Fruit fly (Drosophila melanogaster): ENCODE results near the gene MTA1-like.

MTA1-like gene

dm6 chr3R:5613114-5613443 lies 35.5 kb downstream of the MTA1-like start, which contains the start of gene Atu (continued):
- TF ChIP-seq Sox14 (GFP tag; optimal IDR thresholded peaks at IDR 0.05) (peak; percentile 55), Blimp-1 (GFP tag; optimal IDR thresholded peaks at IDR 0.05) (no peak), eg (GFP tag; IDR thresholded peaks at IDR 0.05) (no peak), CG6854 (GFP tag; optimal IDR thresholded peaks at IDR 0.05) (no peak), CG10631 (GFP tag; optimal IDR thresholded peaks at IDR 0.05) (no peak), CG7368 (GFP tag; optimal IDR thresholded peaks at IDR 0.05) (no peak), CG9139 (GFP tag; optimal IDR thresholded peaks at IDR 0.05) (no peak), OdsH (GFP tag; optimal IDR thresholded peaks at IDR 0.05) (no peak), Ets96B (tag; optimal IDR thresholded peaks at IDR 0.05) (no peak), achi (GFP tag; optimal IDR thresholded peaks at IDR 0.05) (peak; percentile 11), pdm3 (GFP tag; optimal IDR thresholded peaks at IDR 0.05) (no peak), CG8319 (GFP tag; optimal IDR thresholded peaks at IDR 0.05) (no peak), CG1621 (tag; optimal IDR thresholded peaks at IDR 0.05) (no peak), Eip78C (GFP tag) (no peak), CG3032 (tag; optimal IDR thresholded peaks at IDR 0.05) (no peak), lz (GFP tag; optimal IDR thresholded peaks at IDR 0.05) (peak; percentile 29), CG10669 (GFP tag; optimal IDR thresholded peaks at IDR 0.05) (no peak), Gug (GFP tag; IDR thresholded peaks at IDR 0.05) (no peak), fkh (GFP tag; optimal IDR thresholded peaks at IDR 0.05) (peak; percentile 86), acj6 (GFP tag; optimal IDR thresholded peaks at IDR 0.05) (no peak)

- peak; percentile 31 for TF ChIP-seq vri (GFP tag; optimal IDR thresholded peaks at IDR 0.05)
- no peak for TF ChIP-seq CG6792 (GFP tag; optimal IDR thresholded peaks at IDR 0.05)
- TF ChIP-seq Eip93F (GFP tag; optimal IDR thresholded peaks at IDR 0.05) = no peak
- TF ChIP-seq CG34406 (GFP tag; optimal IDR thresholded peaks at IDR 0.05) = no peak
- TF ChIP-seq CG11294 (GFP tag; IDR thresholded peaks at IDR 0.05) = no peak
- TF ChIP-seq dac (GFP tag; optimal IDR thresholded peaks at IDR 0.05) = no peak
- no peak for TF ChIP-seq Met (GFP tag; optimal IDR thresholded peaks at IDR 0.05)
- no peak for TF ChIP-seq Ets21C (GFP tag; optimal IDR thresholded peaks at IDR 0.05)
- TF ChIP-seq Ets96B (tag; optimal IDR thresholded peaks at IDR 0.05) = no peak
- TF ChIP-seq CG15336 (GFP tag; IDR thresholded peaks at IDR 0.05) = no peak
- TF ChIP-seq Sox102F (GFP tag; optimal IDR thresholded peaks at IDR 0.05) = no peak
- TF ChIP-seq CG11902 (GFP tag; optimal IDR thresholded peaks at IDR 0.05) = no peak
- no peak for TF ChIP-seq topi (GFP tag; optimal IDR thresholded peaks at IDR 0.05)
- TF ChIP-seq OdsH (GFP tag; optimal IDR thresholded peaks at IDR 0.05) = no peak
- peak; percentile 28 for TF ChIP-seq fd85E (GFP tag; optimal IDR thresholded peaks at IDR 0.05)
- no peak for TF ChIP-seq Smox (GFP tag; optimal IDR thresholded peaks at IDR 0.05)
- no peak for TF ChIP-seq CG6163 (GFP tag; IDR thresholded peaks at IDR 0.05)
- no peak for TF ChIP-seq eg (GFP tag; IDR thresholded peaks at IDR 0.05)
- TF ChIP-seq CG8319 (GFP tag; optimal IDR thresholded peaks at IDR 0.05) = no peak
- TF ChIP-seq CG11762 (GFP tag; optimal IDR thresholded peaks at IDR 0.05; ENCODE audit: insufficient read depth) = no peak
- peak; percentile 67 for TF ChIP-seq Sox14 (GFP tag; optimal IDR thresholded peaks at IDR 0.05)
- peak; percentile 48 for TF ChIP-seq Eip78C (GFP tag)
- TF ChIP-seq Hr4 (GFP tag; optimal IDR thresholded peaks at IDR 0.05) = no peak
- TF ChIP-seq Hr38 (GFP tag; optimal IDR thresholded peaks at IDR 0.05) = no peak
- TF ChIP-seq acj6 (GFP tag; optimal IDR thresholded peaks at IDR 0.05) = no peak
- TF ChIP-seq svp (GFP tag) = peak; percentile 86
- TF ChIP-seq CG3032 (tag; optimal IDR thresholded peaks at IDR 0.05) = no peak
- TF ChIP-seq Blimp-1 (GFP tag; optimal IDR thresholded peaks at IDR 0.05) = no peak
- TF ChIP-seq Gug (GFP tag; IDR thresholded peaks at IDR 0.05) = no peak
- no peak for TF ChIP-seq CG32006 (GFP tag; optimal IDR thresholded peaks at IDR 0.05)
- TF ChIP-seq CG10631 (GFP tag; optimal IDR thresholded peaks at IDR 0.05) = no peak
- no peak for TF ChIP-seq CG6808 (GFP tag; optimal IDR thresholded peaks at IDR 0.05)
- TF ChIP-seq CG9139 (GFP tag; optimal IDR thresholded peaks at IDR 0.05) = peak; percentile 54
- no peak for TF ChIP-seq salr (GFP tag; optimal IDR thresholded peaks at IDR 0.05)
- peak; percentile 33 to 38 for TF ChIP-seq ss (GFP tag; optimal IDR thresholded peaks at IDR 0.05)
- TF ChIP-seq net (GFP tag; optimal IDR thresholded peaks at IDR 0.05) = no peak
- no peak for TF ChIP-seq achi (GFP tag; optimal IDR thresholded peaks at IDR 0.05)
- peak; percentile 22 for TF ChIP-seq CG6854 (GFP tag; optimal IDR thresholded peaks at IDR 0.05)
- TF ChIP-seq Eip75B (GFP tag; optimal IDR thresholded peaks at IDR 0.05) = no peak
- TF ChIP-seq CG8119 (GFP tag; IDR thresholded peaks at IDR 0.05) = no peak
- TF ChIP-seq CG10669 (GFP tag; optimal IDR thresholded peaks at IDR 0.05) = no peak
- TF ChIP-seq esn (GFP tag; optimal IDR thresholded peaks at IDR 0.05) = no peak
- no peak for TF ChIP-seq lz (GFP tag; optimal IDR thresholded peaks at IDR 0.05)
These were observed 36.0 kb downstream of the MTA1-like start, which contains the start of gene Rga for dm6 chr3R:5612372-5613113. Gene Rga, minus strand, starts transcription at chr3R:5613112.

All from whole organism, prepupa.